Worm (Caenorhabditis elegans) whole organism, L2 larva: ENCODE results near the gene srh-42.
"Not testable (repeated sequence)": the region's sequence is repeated elsewhere in the genome, so short reads cannot be mapped to it uniquely, and the experiment has no call there.

Experiments used
- C34F6.9 ChIP-seq: fragments of 150-350 bp; optimal IDR thresholded peaks from 2 replicates; lab custom pipeline; 2014; ENCODE audit warnings: missing biosample characterization, missing genetic modification characterization
- F13H6.1 ChIP-seq: sonication (generic microtip); optimal IDR thresholded peaks from 2 replicates; lab custom pipeline; 2016; ENCODE audit warnings: missing genetic modification characterization, missing compliant biosample characterization
- Y55F3AM.14 ChIP-seq: fragments of 200-800 bp; sonication (Bioruptor generic); optimal IDR thresholded peaks from 2 replicates; lab custom pipeline; 2018; ENCODE audit warnings: mild to moderate bottlenecking, missing genetic modification characterization, missing compliant biosample characterization
- ZK546.5 ChIP-seq: sonication (generic microtip); optimal IDR thresholded peaks from 2 replicates; lab custom pipeline; 2017; ENCODE audit warnings: missing biosample characterization, missing genetic modification characterization
- alr-1 ChIP-seq: fragments of 150-350 bp; optimal IDR thresholded peaks from 2 replicates; lab custom pipeline; 2014; ENCODE audit warnings: missing biosample characterization, missing genetic modification characterization
- aly-2 ChIP-seq: fragments of 150-350 bp; optimal IDR thresholded peaks from 2 replicates; lab custom pipeline; 2014; ENCODE audit warnings: missing biosample characterization, missing genetic modification characterization
- ama-1 ChIP-seq: fragments of 150-350 bp; optimal IDR thresholded peaks from 2 replicates; lab custom pipeline; 2018; ENCODE audit warnings: inconsistent platforms
- blmp-1 ChIP-seq: sonication (generic microtip); optimal IDR thresholded peaks from 2 replicates; lab custom pipeline; 2017; ENCODE audit warnings: missing genetic modification characterization, mild to moderate bottlenecking, missing compliant biosample characterization, antibody characterized with exemption, moderate library complexity; ENCODE audit not compliant: insufficient read depth
- ceh-16 ChIP-seq: fragments of 150-350 bp; optimal IDR thresholded peaks from 2 replicates; lab custom pipeline; 2014; ENCODE audit warnings: missing biosample characterization, missing genetic modification characterization
- ceh-82 ChIP-seq: fragments of 150-350 bp; optimal IDR thresholded peaks from 2 replicates; lab custom pipeline; 2014; ENCODE audit warnings: missing biosample characterization, missing genetic modification characterization
- dmd-4 ChIP-seq: sonication (generic microtip); optimal IDR thresholded peaks from 2 replicates; lab custom pipeline; 2017; ENCODE audit warnings: missing biosample characterization, missing genetic modification characterization
- egl-27 ChIP-seq: sonication (generic microtip); optimal IDR thresholded peaks from 3 replicates; lab custom pipeline; 2017; ENCODE audit warnings: missing biosample characterization, missing genetic modification reagents, missing genetic modification characterization
- elt-1 ChIP-seq: fragments of 150-350 bp; optimal IDR thresholded peaks from 2 replicates; lab custom pipeline; 2014; ENCODE audit warnings: missing biosample characterization, missing genetic modification characterization
- fos-1 ChIP-seq: fragments of 150-350 bp; optimal IDR thresholded peaks from 2 replicates; lab custom pipeline; 2014; ENCODE audit warnings: missing biosample characterization, missing genetic modification characterization
- gmeb-1 ChIP-seq: fragments of 150-350 bp; optimal IDR thresholded peaks from 2 replicates; lab custom pipeline; 2014; ENCODE audit warnings: missing biosample characterization, missing genetic modification characterization
- lin-11 ChIP-seq: fragments of 150-350 bp; sonication (generic microtip); optimal IDR thresholded peaks from 2 replicates; lab custom pipeline; 2014; ENCODE audit warnings: missing biosample characterization, missing genetic modification characterization, inconsistent platforms, mixed read lengths
- lin-13 ChIP-seq: fragments of 150-350 bp; optimal IDR thresholded peaks from 2 replicates; lab custom pipeline; 2014; ENCODE audit warnings: missing biosample characterization, missing genetic modification reagents, missing genetic modification characterization
- lsy-2 ChIP-seq, 2 experiments: fragments of 150-350 bp in 1 of 2; sonication (generic microtip) in 1 of 2; optimal IDR thresholded peaks; 2 replicates each; lab custom pipeline; 2014 to 2017; ENCODE audit warnings: missing biosample characterization in 2 of 2, missing genetic modification characterization in 2 of 2
- mab-5 ChIP-seq: fragments of 150-350 bp; optimal IDR thresholded peaks from 2 replicates; lab custom pipeline; 2014; ENCODE audit warnings: missing biosample characterization, missing genetic modification characterization
- mbf-1 ChIP-seq: sonication (generic microtip); optimal IDR thresholded peaks from 2 replicates; lab custom pipeline; 2017; ENCODE audit warnings: missing biosample characterization, missing genetic modification characterization
- mdl-1 ChIP-seq, 2 experiments: fragments of 150-350 bp in 1 of 2; sonication (generic microtip) in 1 of 2; optimal IDR thresholded peaks; 2 replicates each; lab custom pipeline; 2017; ENCODE audit warnings: missing biosample characterization in 2 of 2, missing genetic modification characterization in 2 of 2
- nhr-10 ChIP-seq: sonication (generic microtip); optimal IDR thresholded peaks from 2 replicates; lab custom pipeline; 2017; ENCODE audit warnings: missing biosample characterization, missing genetic modification characterization
- nhr-11 ChIP-seq: fragments of 150-350 bp; optimal IDR thresholded peaks from 2 replicates; lab custom pipeline; 2014; ENCODE audit warnings: missing biosample characterization, missing genetic modification characterization
- nhr-12 ChIP-seq: fragments of 150-350 bp; optimal IDR thresholded peaks from 2 replicates; lab custom pipeline; 2014; ENCODE audit warnings: missing biosample characterization, missing genetic modification characterization
- nhr-129 ChIP-seq: fragments of 150-350 bp; optimal IDR thresholded peaks from 2 replicates; lab custom pipeline; 2014; ENCODE audit warnings: missing biosample characterization, missing genetic modification characterization
- nhr-23 ChIP-seq: fragments of 150-350 bp; optimal IDR thresholded peaks from 2 replicates; lab custom pipeline; 2014; ENCODE audit warnings: missing biosample characterization, missing genetic modification reagents, missing genetic modification characterization
- nhr-25 ChIP-seq: fragments of 150-350 bp; sonication (generic microtip); optimal IDR thresholded peaks from 3 replicates; lab custom pipeline; 2014; ENCODE audit warnings: missing biosample characterization, missing genetic modification characterization
- nhr-6 ChIP-seq: fragments of 150-350 bp; optimal IDR thresholded peaks from 2 replicates; lab custom pipeline; 2014; ENCODE audit warnings: missing biosample characterization, missing genetic modification characterization
- nhr-77 ChIP-seq: fragments of 150-350 bp; optimal IDR thresholded peaks from 2 replicates; lab custom pipeline; 2014; ENCODE audit warnings: missing biosample characterization, missing genetic modification characterization
- skn-1 ChIP-seq: sonication (generic microtip); optimal IDR thresholded peaks from 2 replicates; lab custom pipeline; 2017; ENCODE audit warnings: missing biosample characterization, missing genetic modification characterization
- snpc-4 ChIP-seq: fragments of 150-350 bp; optimal IDR thresholded peaks from 2 replicates; lab custom pipeline; 2014; ENCODE audit warnings: missing biosample characterization, missing genetic modification characterization
- unc-39 ChIP-seq: fragments of 150-350 bp; optimal IDR thresholded peaks from 2 replicates; lab custom pipeline; 2014; ENCODE audit warnings: missing biosample characterization, missing genetic modification characterization
- unc-55 ChIP-seq: fragments of 150-350 bp; sonication (generic microtip); optimal IDR thresholded peaks from 3 replicates; lab custom pipeline; 2014; ENCODE audit warnings: missing biosample characterization, missing genetic modification reagents, missing genetic modification characterization
- unc-62 ChIP-seq: fragments of 150-350 bp; optimal IDR thresholded peaks from 2 replicates; lab custom pipeline; 2014; ENCODE audit warnings: missing biosample characterization, missing genetic modification reagents, missing genetic modification characterization
- zag-1 ChIP-seq: fragments of 150-350 bp; optimal IDR thresholded peaks from 2 replicates; lab custom pipeline; 2014; ENCODE audit warnings: missing biosample characterization, missing genetic modification characterization
- ztf-4 ChIP-seq: fragments of 150-350 bp; optimal IDR thresholded peaks from 2 replicates; lab custom pipeline; 2014; ENCODE audit warnings: missing biosample characterization, missing genetic modification characterization

The srh-42 gene

DNA sequence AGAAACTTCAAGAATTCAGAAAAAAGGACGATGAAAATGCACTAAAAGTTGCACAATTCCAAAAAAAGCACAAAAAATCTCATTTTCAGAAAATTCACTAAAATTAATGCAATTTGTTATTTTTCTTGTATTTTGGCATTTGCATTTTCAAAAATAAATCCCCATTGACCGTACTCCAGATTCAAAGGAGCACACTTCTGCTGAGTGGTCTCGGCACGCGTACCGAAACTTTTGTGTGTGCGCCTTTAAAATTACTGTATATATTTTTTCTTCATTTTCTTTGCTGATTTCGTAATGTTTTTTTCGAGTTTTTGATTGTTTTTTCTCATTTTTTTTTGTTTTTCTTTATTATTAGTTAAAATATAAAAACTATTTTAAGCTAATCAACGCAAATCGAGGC is 23.3 kb upstream of the srh-42 start:
- TF ChIP-seq snpc-4 (no peak), lsy-2 (tag; optimal IDR thresholded peaks at IDR 0.05; lab: Kevin White, UChicago) (no peak), fos-1 (tag; lab: Kevin White, UChicago) (no peak), nhr-25 (tag; lab: Kevin White, UChicago) (no peak), nhr-6 (tag; lab: Kevin White, UChicago) (no peak), lin-11 (tag; lab: Kevin White, UChicago) (no peak), mdl-1 (tag; optimal IDR thresholded peaks at IDR 0.05; lab: Kevin White, UChicago) (no peak), skn-1 (tag; lab: Kevin White, UChicago) (no peak), ceh-82 (no peak), mab-5 (no peak), lin-13 (GFP tag; lab: Kevin White, UChicago) (no peak), ZK546.5 (tag; lab: Kevin White, UChicago) (no peak), zag-1 (no peak), Y55F3AM.14 (no peak), mbf-1 (tag; lab: Kevin White, UChicago) (no peak), F13H6.1 (no peak), unc-62 (no peak), unc-39 (tag; lab: Kevin White, UChicago) (no peak), egl-27 (tag; lab: Kevin White, UChicago) (no peak)
- TF ChIP-seq, all 48 proteins: peak for 0

DNA sequence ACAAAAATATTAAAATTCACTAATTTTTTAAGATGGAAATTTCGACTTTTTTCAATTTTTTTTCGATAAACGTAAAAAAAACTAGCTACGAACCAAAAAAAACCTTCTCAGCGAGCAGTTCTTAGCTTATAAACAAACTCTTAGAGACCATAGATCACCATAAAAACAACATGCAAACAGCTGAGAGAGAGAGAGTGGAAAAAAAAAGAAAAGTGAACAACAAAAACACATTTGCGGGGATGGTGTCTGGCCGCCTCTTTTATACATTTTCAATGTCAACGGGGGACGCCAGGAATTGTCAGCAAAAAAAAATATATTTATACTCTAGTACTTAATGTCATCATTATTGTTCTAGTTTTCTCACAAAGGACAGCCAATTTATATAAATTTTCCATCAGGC is 22.7 kb upstream of the srh-42 start:
- TF ChIP-seq nhr-23 (tag; lab: Kevin White, UChicago), result no peak
- TF ChIP-seq ceh-16 (tag; lab: Kevin White, UChicago), result no peak
- no peak for TF ChIP-seq nhr-12 (tag; lab: Kevin White, UChicago)
- TF ChIP-seq F13H6.1, result no peak
- TF ChIP-seq gmeb-1 (tag; lab: Kevin White, UChicago), result no peak
- no peak for TF ChIP-seq nhr-129 (tag; lab: Kevin White, UChicago)
- TF ChIP-seq blmp-1 (tag; lab: Kevin White, UChicago), result no peak
- no peak for TF ChIP-seq unc-62
- TF ChIP-seq dmd-4 (tag; lab: Kevin White, UChicago), result no peak
- no peak for TF ChIP-seq unc-55 (GFP tag; lab: Kevin White, UChicago)
- no peak for TF ChIP-seq nhr-6 (tag; lab: Kevin White, UChicago)
- TF ChIP-seq lin-11 (tag; lab: Kevin White, UChicago), result no peak
- no peak for TF ChIP-seq alr-1 (tag; lab: Kevin White, UChicago)
- no peak for TF ChIP-seq ama-1 (lab: Kevin White, UChicago)
- TF ChIP-seq, all 48 proteins: peak for 0

DNA sequence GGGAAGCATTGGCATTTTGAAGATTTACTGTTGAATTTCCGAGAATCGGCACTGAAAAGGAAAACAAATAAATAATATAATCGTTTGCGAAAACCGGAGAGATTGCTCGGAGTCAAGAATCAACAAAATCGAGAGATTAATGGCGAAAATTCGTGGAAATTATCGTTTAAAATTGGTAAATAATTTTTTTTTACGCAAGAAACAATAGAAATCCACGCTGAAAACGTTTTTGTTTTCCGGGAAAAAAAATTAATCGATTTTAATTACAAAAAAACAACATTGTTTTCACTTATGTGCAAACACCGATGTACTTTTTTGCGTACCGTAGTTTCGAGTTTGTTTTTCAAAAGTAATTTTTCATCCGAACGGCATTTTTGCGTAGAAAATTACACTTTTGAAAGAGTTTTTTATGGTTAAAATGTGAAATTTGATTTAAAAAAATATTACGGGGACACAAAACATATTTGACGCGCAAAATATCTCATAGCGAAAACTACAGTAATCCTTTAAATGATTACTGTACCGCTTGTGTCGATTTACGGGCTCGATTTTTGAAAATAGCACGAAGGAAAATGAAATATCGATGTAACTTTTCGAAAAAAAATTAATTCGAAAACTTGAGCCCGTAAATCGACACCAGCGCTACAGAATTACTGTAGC is 22.0 kb upstream of the srh-42 start, which contains the start of gene ctl-3:
Gene ctl-3 (minus strand): TSS at position 51 of the 660 bp plus-strand sequence.
- TF ChIP-seq nhr-6 (tag; lab: Kevin White, UChicago) (no peak), nhr-129 (tag; lab: Kevin White, UChicago) (no peak), ceh-82 (no peak), nhr-11 (tag; lab: Kevin White, UChicago) (no peak), ceh-16 (tag; lab: Kevin White, UChicago) (no peak), C34F6.9 (tag; lab: Kevin White, UChicago) (no peak), dmd-4 (tag; lab: Kevin White, UChicago) (no peak), aly-2 (tag; lab: Kevin White, UChicago) (no peak), nhr-23 (tag; lab: Kevin White, UChicago) (no peak), elt-1 (tag; lab: Kevin White, UChicago) (no peak), ztf-4 (no peak), nhr-10 (tag; lab: Kevin White, UChicago) (no peak), fos-1 (tag; lab: Kevin White, UChicago) (no peak)

DNA sequence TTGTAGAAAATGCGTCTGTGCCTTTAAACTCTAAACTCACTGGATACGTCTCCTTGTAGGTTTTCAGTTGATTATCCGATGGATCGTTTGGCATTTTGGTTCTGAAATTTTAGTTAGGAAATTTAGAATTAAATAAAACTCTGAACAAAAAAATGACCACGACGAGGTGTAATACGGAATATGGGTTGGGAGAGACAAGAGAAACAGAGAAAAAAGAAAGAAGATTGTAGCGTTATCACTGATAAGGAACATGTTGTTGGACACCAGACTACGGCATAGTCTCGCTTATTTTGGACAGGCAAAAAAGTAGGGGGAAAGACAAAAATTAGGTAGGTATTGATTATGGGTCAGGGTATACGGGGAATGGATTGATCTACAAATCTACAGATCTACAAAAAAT is 17.3 kb upstream of the srh-42 start, which contains the start of gene ctl-1:
Gene ctl-1 (minus strand): TSS at position 101 of the 400 bp plus-strand sequence.
- not testable (repeated sequence) for TF ChIP-seq lin-11, nhr-77, nhr-11 (tag; lab: Kevin White, UChicago)
